Worm (Caenorhabditis elegans): ENCODE results near the gene Y14H12B.1.

DNA sequence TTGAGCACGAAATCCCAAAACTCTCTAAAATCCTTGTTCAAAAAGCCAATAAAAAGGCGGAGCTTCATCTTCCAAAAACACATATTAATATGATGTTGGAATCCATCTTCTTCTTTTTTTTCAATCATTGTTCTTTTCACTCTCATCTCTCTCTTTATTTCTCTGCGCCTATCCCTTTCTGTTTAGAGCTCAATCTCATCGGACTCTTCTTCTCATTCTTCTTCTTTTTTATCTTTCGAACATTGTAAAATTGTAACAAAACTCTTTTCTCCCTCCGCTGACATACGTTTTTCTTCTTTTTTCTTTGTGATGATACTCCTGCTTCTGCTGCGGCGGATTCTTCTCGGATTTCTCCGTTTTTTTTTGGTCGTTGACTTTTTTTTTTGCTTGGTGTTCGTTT is 22.5 kb downstream of the Y14H12B.1 start:
- TF ChIP-seq hmg-4 (GFP tag; optimal IDR thresholded peaks at IDR 0.05), result no peak
- no peak for TF ChIP-seq tra-4 (tag; optimal IDR thresholded peaks at IDR 0.05)
- no peak for TF ChIP-seq ama-1 (optimal IDR thresholded peaks at IDR 0.05)
- TF ChIP-seq flt-1 (GFP tag; IDR thresholded peaks at IDR 0.05), result no peak
- TF ChIP-seq tbx-37 (GFP tag; conservative IDR thresholded peaks at IDR 0.05), result no peak
- no peak for TF ChIP-seq scrt-1 (GFP tag; IDR thresholded peaks at IDR 0.05)
- no peak for TF ChIP-seq pes-1 (GFP tag; IDR thresholded peaks at IDR 0.05)
- no peak for TF ChIP-seq ceh-13 (GFP tag; optimal IDR thresholded peaks at IDR 0.05)
- TF ChIP-seq F13C5.2 (tag; optimal IDR thresholded peaks at IDR 0.05), result no peak

Measured in whole organism, early embryonic.